Fruit fly (Drosophila melanogaster): Measurements from ENCODE around the gene gammaSnap2.

dm6 chr3R:10167280-10167679, 46.1 kb upstream of the gammaSnap2 start:
- no peak for TF ChIP-seq psq (optimal IDR thresholded peaks at IDR 0.05)
- TF ChIP-seq Myc (optimal IDR thresholded peaks at IDR 0.05) = no peak
- TF ChIP-seq h (optimal IDR thresholded peaks at IDR 0.05) = no peak
- no peak for TF ChIP-seq Sin3A (optimal IDR thresholded peaks at IDR 0.05)
- no peak for TF ChIP-seq insv (optimal IDR thresholded peaks at IDR 0.05)

Data from Kc167 (cell line).